Worm (Caenorhabditis elegans): ENCODE data around the gene ztf-27.
A peak's percentile ranks its signal among the peaks of the same experiment; 100 is the strongest.

- TF ChIP-seq lin-40 (tag; optimal IDR thresholded peaks at IDR 0.05) (no peak), nfyb-1 (GFP tag; IDR thresholded peaks at IDR 0.05) (0 out of 2 replicates have a peak, but pooled peaks have one; percentile 40), ZK185.1 (tag; optimal IDR thresholded peaks at IDR 0.05; ENCODE audit: poor library complexity, severe bottlenecking) (no peak), let-526 (GFP tag; IDR thresholded peaks at IDR 0.05) (no peak), mes-4 (tag; optimal IDR thresholded peaks at IDR 0.05) (no peak), B0261.1 (tag; optimal IDR thresholded peaks at IDR 0.05) (no peak), pha-4 (tag; optimal IDR thresholded peaks at IDR 0.05) (no peak), F33H1.4 (GFP tag; IDR thresholded peaks at IDR 0.05) (peak; percentile 97), lin-54 (GFP tag; optimal IDR thresholded peaks at IDR 0.05) (peak; percentile 83), nfya-2 (GFP tag; IDR thresholded peaks at IDR 0.05) (no peak), fkh-3 (tag; optimal IDR thresholded peaks at IDR 0.05) (no peak), ceh-27 (GFP tag; optimal IDR thresholded peaks at IDR 0.05) (no peak), athp-1 (tag; optimal IDR thresholded peaks at IDR 0.05) (peak; percentile 34)
Observed at ce11 chrII:10393282-10394179, 8.4 kb downstream of the ztf-27 start, which contains the start of gene gpd-1.
